Worm (Caenorhabditis elegans) whole organism, L4 larva: ENCODE data around the gene molo-1.

Source experiments
- D1046.2 ChIP-seq: fragments of 200-800 bp; sonication (Bioruptor generic); IDR thresholded peaks from 2 replicates; pipeline ENCODE4 v1.3.6; 2022; ENCODE audit warnings: missing genetic modification characterization, missing compliant biosample characterization
- ZK546.5 ChIP-seq, 2 experiments: sonication (generic microtip); optimal IDR thresholded peaks; 2 replicates each; lab custom pipeline; 2017; ENCODE audit warnings: missing biosample characterization in 2 of 2, missing genetic modification characterization in 2 of 2
- ceh-20 ChIP-seq: fragments of 200-800 bp; sonication (Bioruptor generic); IDR thresholded peaks from 2 replicates; pipeline ENCODE4 v1.3.6; 2022; ENCODE audit warnings: missing genetic modification reagents, missing genetic modification characterization, missing compliant biosample characterization
- ceh-82 ChIP-seq: sonication (generic microtip); optimal IDR thresholded peaks from 2 replicates; lab custom pipeline; 2017; ENCODE audit warnings: missing biosample characterization, missing genetic modification characterization
- egl-43 ChIP-seq: fragments of 200-800 bp; sonication (Bioruptor generic); IDR thresholded peaks from 2 replicates; pipeline ENCODE4 v1.3.6; 2022; ENCODE audit warnings: missing genetic modification reagents, missing genetic modification characterization, missing compliant biosample characterization
- hlh-30 ChIP-seq: sonication (generic microtip); optimal IDR thresholded peaks from 2 replicates; lab custom pipeline; 2017; ENCODE audit warnings: antibody characterized with exemption, mild to moderate bottlenecking, missing genetic modification characterization, missing compliant biosample characterization; ENCODE audit not compliant: insufficient read depth
- mep-1 ChIP-seq: fragments of 150-350 bp; sonication (generic microtip); optimal IDR thresholded peaks from 3 replicates; lab custom pipeline; 2014; ENCODE audit warnings: missing biosample characterization, missing genetic modification characterization
- nhr-10 ChIP-seq: fragments of 150-350 bp; optimal IDR thresholded peaks from 2 replicates; lab custom pipeline; 2014; ENCODE audit warnings: missing biosample characterization, missing genetic modification characterization
- nhr-28 ChIP-seq: fragments of 150-350 bp; optimal IDR thresholded peaks from 2 replicates; lab custom pipeline; 2014; ENCODE audit warnings: missing biosample characterization, missing genetic modification characterization
- nhr-42 ChIP-seq: fragments of 200-800 bp; sonication (Bioruptor generic); IDR thresholded peaks from 2 replicates; pipeline ENCODE4 v1.3.6; 2022; ENCODE audit warnings: missing genetic modification characterization, missing compliant biosample characterization
- skn-1 ChIP-seq: fragments of 150-350 bp; optimal IDR thresholded peaks from 2 replicates; lab custom pipeline; 2014; ENCODE audit warnings: missing biosample characterization, missing genetic modification characterization
- snpc-4 ChIP-seq: fragments of 150-350 bp; optimal IDR thresholded peaks from 2 replicates; lab custom pipeline; 2014; ENCODE audit warnings: missing biosample characterization, missing genetic modification characterization

DNA sequence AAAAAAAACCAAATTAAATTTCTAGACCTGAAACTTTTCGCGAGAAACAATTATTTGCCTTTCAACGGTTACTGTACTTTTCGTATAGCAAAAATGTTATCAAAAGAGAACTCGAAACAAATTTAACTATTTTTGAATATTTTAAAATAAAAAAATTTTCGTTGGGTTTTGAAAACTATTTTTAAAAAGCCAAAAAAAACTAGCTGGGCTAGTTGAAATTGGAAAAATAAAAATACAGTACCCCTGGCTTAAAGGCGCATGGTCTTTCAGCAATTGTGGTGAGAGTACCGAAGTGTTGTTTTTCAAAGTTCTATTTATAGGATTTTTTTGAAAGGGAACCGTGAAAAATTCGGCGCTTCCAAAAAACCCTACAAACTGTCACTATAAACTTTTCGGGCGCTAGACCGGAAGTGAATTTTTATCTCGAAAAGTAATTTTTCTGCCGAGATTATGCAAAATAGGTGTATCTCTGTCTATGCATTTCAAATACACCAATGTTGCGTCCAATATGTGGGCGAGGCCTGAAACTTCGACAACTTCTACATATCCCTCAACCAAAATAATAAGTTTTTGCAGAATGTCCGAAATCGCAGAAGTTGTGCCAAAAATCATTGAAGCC is 30.0 kb upstream of the molo-1 start, which contains the start of gene D1044.1:
- TF ChIP-seq nhr-42 (GFP tag; lab: Robert Waterston, UW) (no peak), egl-43 (GFP tag; lab: Robert Waterston, UW) (no peak), snpc-4 (no peak), nhr-10 (tag; lab: Kevin White, UChicago) (no peak), ceh-82 (tag; lab: Kevin White, UChicago) (no peak), nhr-28 (tag; lab: Kevin White, UChicago) (no peak), ceh-20 (GFP tag; lab: Robert Waterston, UW) (no peak), hlh-30 (tag; lab: Kevin White, UChicago) (no peak), skn-1 (no peak), D1046.2 (GFP tag; lab: Robert Waterston, UW) (no peak), mep-1 (tag; lab: Kevin White, UChicago) (no peak), ZK546.5 (tag; optimal IDR thresholded peaks at IDR 0.05; lab: Kevin White, UChicago) (no peak)
